Worm (Caenorhabditis elegans) whole organism, L2 larva: ENCODE results near the gene F46B3.15.

Source experiments
- C34F6.9 ChIP-seq: fragments of 150-350 bp; optimal IDR thresholded peaks from 2 replicates; lab custom pipeline; 2014; ENCODE audit warnings: missing biosample characterization, missing genetic modification characterization
- R02D3.7 ChIP-seq: fragments of 150-350 bp; optimal IDR thresholded peaks from 2 replicates; lab custom pipeline; 2014; ENCODE audit warnings: missing biosample characterization, missing genetic modification characterization
- Y55F3AM.14 ChIP-seq: fragments of 200-800 bp; sonication (Bioruptor generic); optimal IDR thresholded peaks from 2 replicates; lab custom pipeline; 2018; ENCODE audit warnings: mild to moderate bottlenecking, missing genetic modification characterization, missing compliant biosample characterization
- ZK546.5 ChIP-seq: sonication (generic microtip); optimal IDR thresholded peaks from 2 replicates; lab custom pipeline; 2017; ENCODE audit warnings: missing biosample characterization, missing genetic modification characterization
- alr-1 ChIP-seq: fragments of 150-350 bp; optimal IDR thresholded peaks from 2 replicates; lab custom pipeline; 2014; ENCODE audit warnings: missing biosample characterization, missing genetic modification characterization
- aly-2 ChIP-seq: fragments of 150-350 bp; optimal IDR thresholded peaks from 2 replicates; lab custom pipeline; 2014; ENCODE audit warnings: missing biosample characterization, missing genetic modification characterization
- ama-1 ChIP-seq: fragments of 150-350 bp; optimal IDR thresholded peaks from 2 replicates; lab custom pipeline; 2018; ENCODE audit warnings: inconsistent platforms
- blmp-1 ChIP-seq: sonication (generic microtip); optimal IDR thresholded peaks from 2 replicates; lab custom pipeline; 2017; ENCODE audit warnings: missing genetic modification characterization, mild to moderate bottlenecking, missing compliant biosample characterization, antibody characterized with exemption, moderate library complexity; ENCODE audit not compliant: insufficient read depth
- ceh-16 ChIP-seq: fragments of 150-350 bp; optimal IDR thresholded peaks from 2 replicates; lab custom pipeline; 2014; ENCODE audit warnings: missing biosample characterization, missing genetic modification characterization
- ceh-82 ChIP-seq: fragments of 150-350 bp; optimal IDR thresholded peaks from 2 replicates; lab custom pipeline; 2014; ENCODE audit warnings: missing biosample characterization, missing genetic modification characterization
- dmd-4 ChIP-seq: sonication (generic microtip); optimal IDR thresholded peaks from 2 replicates; lab custom pipeline; 2017; ENCODE audit warnings: missing biosample characterization, missing genetic modification characterization
- egl-27 ChIP-seq: sonication (generic microtip); optimal IDR thresholded peaks from 3 replicates; lab custom pipeline; 2017; ENCODE audit warnings: missing biosample characterization, missing genetic modification reagents, missing genetic modification characterization
- fos-1 ChIP-seq: fragments of 150-350 bp; optimal IDR thresholded peaks from 2 replicates; lab custom pipeline; 2014; ENCODE audit warnings: missing biosample characterization, missing genetic modification characterization
- gmeb-1 ChIP-seq: fragments of 150-350 bp; optimal IDR thresholded peaks from 2 replicates; lab custom pipeline; 2014; ENCODE audit warnings: missing biosample characterization, missing genetic modification characterization
- lin-11 ChIP-seq: fragments of 150-350 bp; sonication (generic microtip); optimal IDR thresholded peaks from 2 replicates; lab custom pipeline; 2014; ENCODE audit warnings: missing biosample characterization, missing genetic modification characterization, inconsistent platforms, mixed read lengths
- lin-39 ChIP-seq: fragments of 150-350 bp; optimal IDR thresholded peaks from 2 replicates; lab custom pipeline; 2014; ENCODE audit warnings: missing biosample characterization, missing genetic modification reagents, missing genetic modification characterization
- mab-5 ChIP-seq: fragments of 150-350 bp; optimal IDR thresholded peaks from 2 replicates; lab custom pipeline; 2014; ENCODE audit warnings: missing biosample characterization, missing genetic modification characterization
- mbf-1 ChIP-seq: sonication (generic microtip); optimal IDR thresholded peaks from 2 replicates; lab custom pipeline; 2017; ENCODE audit warnings: missing biosample characterization, missing genetic modification characterization
- nhr-10 ChIP-seq: sonication (generic microtip); optimal IDR thresholded peaks from 2 replicates; lab custom pipeline; 2017; ENCODE audit warnings: missing biosample characterization, missing genetic modification characterization
- nhr-11 ChIP-seq: fragments of 150-350 bp; optimal IDR thresholded peaks from 2 replicates; lab custom pipeline; 2014; ENCODE audit warnings: missing biosample characterization, missing genetic modification characterization
- nhr-12 ChIP-seq: fragments of 150-350 bp; optimal IDR thresholded peaks from 2 replicates; lab custom pipeline; 2014; ENCODE audit warnings: missing biosample characterization, missing genetic modification characterization
- nhr-129 ChIP-seq: fragments of 150-350 bp; optimal IDR thresholded peaks from 2 replicates; lab custom pipeline; 2014; ENCODE audit warnings: missing biosample characterization, missing genetic modification characterization
- nhr-23 ChIP-seq: fragments of 150-350 bp; optimal IDR thresholded peaks from 2 replicates; lab custom pipeline; 2014; ENCODE audit warnings: missing biosample characterization, missing genetic modification reagents, missing genetic modification characterization
- nhr-237 ChIP-seq: fragments of 150-350 bp; optimal IDR thresholded peaks from 2 replicates; lab custom pipeline; 2014; ENCODE audit warnings: missing biosample characterization, missing genetic modification characterization
- nhr-25 ChIP-seq: fragments of 150-350 bp; sonication (generic microtip); optimal IDR thresholded peaks from 3 replicates; lab custom pipeline; 2014; ENCODE audit warnings: missing biosample characterization, missing genetic modification characterization
- nhr-6 ChIP-seq: fragments of 150-350 bp; optimal IDR thresholded peaks from 2 replicates; lab custom pipeline; 2014; ENCODE audit warnings: missing biosample characterization, missing genetic modification characterization
- nhr-77 ChIP-seq: fragments of 150-350 bp; optimal IDR thresholded peaks from 2 replicates; lab custom pipeline; 2014; ENCODE audit warnings: missing biosample characterization, missing genetic modification characterization
- peb-1 ChIP-seq: fragments of 150-350 bp; optimal IDR thresholded peaks from 2 replicates; lab custom pipeline; 2014; ENCODE audit warnings: missing biosample characterization, missing genetic modification characterization
- sem-4 ChIP-seq: fragments of 150-350 bp; optimal IDR thresholded peaks from 2 replicates; lab custom pipeline; 2014; ENCODE audit warnings: missing biosample characterization, missing genetic modification reagents, missing genetic modification characterization
- skn-1 ChIP-seq: sonication (generic microtip); optimal IDR thresholded peaks from 2 replicates; lab custom pipeline; 2017; ENCODE audit warnings: missing biosample characterization, missing genetic modification characterization
- snpc-4 ChIP-seq: fragments of 150-350 bp; optimal IDR thresholded peaks from 2 replicates; lab custom pipeline; 2014; ENCODE audit warnings: missing biosample characterization, missing genetic modification characterization
- unc-55 ChIP-seq: fragments of 150-350 bp; sonication (generic microtip); optimal IDR thresholded peaks from 3 replicates; lab custom pipeline; 2014; ENCODE audit warnings: missing biosample characterization, missing genetic modification reagents, missing genetic modification characterization
- unc-62 ChIP-seq: fragments of 150-350 bp; optimal IDR thresholded peaks from 2 replicates; lab custom pipeline; 2014; ENCODE audit warnings: missing biosample characterization, missing genetic modification reagents, missing genetic modification characterization
- zag-1 ChIP-seq: fragments of 150-350 bp; optimal IDR thresholded peaks from 2 replicates; lab custom pipeline; 2014; ENCODE audit warnings: missing biosample characterization, missing genetic modification characterization
- ztf-11 ChIP-seq: sonication (generic microtip); optimal IDR thresholded peaks from 2 replicates; lab custom pipeline; 2017; ENCODE audit warnings: missing biosample characterization, missing genetic modification characterization
- ztf-4 ChIP-seq: fragments of 150-350 bp; optimal IDR thresholded peaks from 2 replicates; lab custom pipeline; 2014; ENCODE audit warnings: missing biosample characterization, missing genetic modification characterization

Gene F46B3.15

ce11 chrV:20641896-20642295 is 8.4 kb upstream of the F46B3.15 start, which contains the start of gene srxa-15:
Gene srxa-15 (plus strand): TSS chrV:20642196.
- TF ChIP-seq nhr-129 (tag; lab: Kevin White, UChicago): no peak
- TF ChIP-seq mbf-1: no peak
- no peak for TF ChIP-seq ceh-16 (tag; lab: Kevin White, UChicago)
- TF ChIP-seq ceh-82: no peak
- no peak for TF ChIP-seq skn-1 (tag; lab: Kevin White, UChicago)
- TF ChIP-seq unc-55 (GFP tag; lab: Kevin White, UChicago): no peak
- TF ChIP-seq Y55F3AM.14 (GFP tag; lab: Kevin White, UChicago): no peak
- TF ChIP-seq egl-27: no peak
- TF ChIP-seq zag-1 (tag; lab: Kevin White, UChicago): no peak
- no peak for TF ChIP-seq C34F6.9 (tag; lab: Kevin White, UChicago)
- TF ChIP-seq gmeb-1 (tag; lab: Kevin White, UChicago): no peak
- TF ChIP-seq nhr-10 (tag; lab: Kevin White, UChicago): no peak
- no peak for TF ChIP-seq lin-39 (tag; lab: Kevin White, UChicago)
- no peak for TF ChIP-seq nhr-11 (tag; lab: Kevin White, UChicago)
- no peak for TF ChIP-seq dmd-4 (tag; lab: Kevin White, UChicago)
- no peak for TF ChIP-seq ztf-11

ce11 chrV:20639294-20639693 is 5.8 kb upstream of the F46B3.15 start, which contains the start of gene srxa-14:
Gene srxa-14 (plus strand): TSS chrV:20639594.
- TF ChIP-seq aly-2 (tag; lab: Kevin White, UChicago) (no peak), nhr-77 (tag; lab: Kevin White, UChicago) (no peak), egl-27 (no peak), skn-1 (tag; lab: Kevin White, UChicago) (no peak), peb-1 (tag; lab: Kevin White, UChicago) (no peak), mab-5 (tag; lab: Kevin White, UChicago) (no peak), unc-62 (GFP tag; lab: Kevin White, UChicago) (no peak)

- TF ChIP-seq snpc-4 (tag; lab: Kevin White, UChicago) (no peak), nhr-12 (tag; lab: Kevin White, UChicago) (no peak), alr-1 (tag; lab: Kevin White, UChicago) (no peak), fos-1 (tag; lab: Kevin White, UChicago) (no peak), aly-2 (tag; lab: Kevin White, UChicago) (no peak), sem-4 (no peak), ztf-11 (no peak), R02D3.7 (tag; lab: Kevin White, UChicago) (no peak), ztf-4 (no peak), blmp-1 (no peak), nhr-237 (tag; lab: Kevin White, UChicago) (no peak), nhr-23 (tag; lab: Kevin White, UChicago) (no peak), ZK546.5 (tag; lab: Kevin White, UChicago) (no peak)
Observed at ce11 chrV:20638344-20638743, 4.8 kb upstream of the F46B3.15 start, which contains the start of gene Y44A6B.3. Gene Y44A6B.3 (minus strand): TSS chrV:20638444.

ce11 chrV:20636855-20637254 is 3.3 kb upstream of the F46B3.15 start, which contains the start of gene ttr-13:
Gene ttr-13 (minus strand): TSS chrV:20636955.
- no peak for TF ChIP-seq lin-11
- no peak for TF ChIP-seq nhr-12 (tag; lab: Kevin White, UChicago)
- TF ChIP-seq sem-4: no peak
- no peak for TF ChIP-seq ama-1 (lab: Kevin White, UChicago)
- no peak for TF ChIP-seq aly-2 (tag; lab: Kevin White, UChicago)
- no peak for TF ChIP-seq gmeb-1 (tag; lab: Kevin White, UChicago)
- no peak for TF ChIP-seq nhr-25 (tag; lab: Kevin White, UChicago)
- TF ChIP-seq nhr-23 (tag; lab: Kevin White, UChicago): no peak
- no peak for TF ChIP-seq nhr-129 (tag; lab: Kevin White, UChicago)
- TF ChIP-seq ztf-11: no peak
- no peak for TF ChIP-seq peb-1 (tag; lab: Kevin White, UChicago)
- TF ChIP-seq zag-1 (tag; lab: Kevin White, UChicago): no peak

- TF ChIP-seq nhr-77 (tag; lab: Kevin White, UChicago): no peak
- TF ChIP-seq nhr-25 (tag; lab: Kevin White, UChicago): no peak
- TF ChIP-seq nhr-237 (tag; lab: Kevin White, UChicago): no peak
- no peak for TF ChIP-seq nhr-6 (tag; lab: Kevin White, UChicago)
Observed at ce11 chrV:20634330-20634729, 811 bp upstream of the F46B3.15 start, which contains the start of gene F46B3.16. Gene F46B3.16 (plus strand): TSS chrV:20634630.
